Worm (Caenorhabditis elegans) whole organism, L2 larva: Measurements from ENCODE around the gene T01D3.3.

Source experiments
- R02D3.7 ChIP-seq: fragments of 150-350 bp; optimal IDR thresholded peaks from 2 replicates; lab custom pipeline; 2014; ENCODE audit warnings: missing biosample characterization, missing genetic modification characterization
- alr-1 ChIP-seq: fragments of 150-350 bp; optimal IDR thresholded peaks from 2 replicates; lab custom pipeline; 2014; ENCODE audit warnings: missing biosample characterization, missing genetic modification characterization
- ama-1 ChIP-seq: fragments of 150-350 bp; optimal IDR thresholded peaks from 2 replicates; lab custom pipeline; 2018; ENCODE audit warnings: inconsistent platforms
- ceh-82 ChIP-seq: fragments of 150-350 bp; optimal IDR thresholded peaks from 2 replicates; lab custom pipeline; 2014; ENCODE audit warnings: missing biosample characterization, missing genetic modification characterization
- egl-27 ChIP-seq: sonication (generic microtip); optimal IDR thresholded peaks from 3 replicates; lab custom pipeline; 2017; ENCODE audit warnings: missing biosample characterization, missing genetic modification reagents, missing genetic modification characterization
- nhr-11 ChIP-seq: fragments of 150-350 bp; optimal IDR thresholded peaks from 2 replicates; lab custom pipeline; 2014; ENCODE audit warnings: missing biosample characterization, missing genetic modification characterization
- nhr-12 ChIP-seq: fragments of 150-350 bp; optimal IDR thresholded peaks from 2 replicates; lab custom pipeline; 2014; ENCODE audit warnings: missing biosample characterization, missing genetic modification characterization
- nhr-237 ChIP-seq: fragments of 150-350 bp; optimal IDR thresholded peaks from 2 replicates; lab custom pipeline; 2014; ENCODE audit warnings: missing biosample characterization, missing genetic modification characterization
- sma-3 ChIP-seq: sonication (generic microtip); optimal IDR thresholded peaks from 2 replicates; lab custom pipeline; 2016; ENCODE audit warnings: missing genetic modification reagents, missing genetic modification characterization, missing compliant biosample characterization
- unc-62 ChIP-seq: fragments of 150-350 bp; optimal IDR thresholded peaks from 2 replicates; lab custom pipeline; 2014; ENCODE audit warnings: missing biosample characterization, missing genetic modification reagents, missing genetic modification characterization

- TF ChIP-seq ama-1 (lab: Kevin White, UChicago) (no peak), egl-27 (no peak), unc-62 (GFP tag; lab: Kevin White, UChicago) (no peak), nhr-12 (tag; lab: Kevin White, UChicago) (no peak), nhr-11 (no peak), ceh-82 (tag; lab: Kevin White, UChicago) (no peak), alr-1 (tag; lab: Kevin White, UChicago) (no peak), R02D3.7 (no peak), sma-3 (GFP tag; lab: Kevin White, UChicago) (no peak), nhr-237 (tag; lab: Kevin White, UChicago) (no peak)
These were observed 44.6 kb downstream of the T01D3.3 start, which contains the start of gene F35E12.10 for ce11 chrV:13748658-13749057.
